Fruit fly (Drosophila melanogaster) whole organism, embryonic: ENCODE results near the gene CG42852.
A peak's percentile ranks its signal among the peaks of the same experiment; 100 is the strongest.

Experiments used
- Atf3 ChIP-seq: fragments of 200-800 bp; sonication (Bioruptor generic); optimal IDR thresholded peaks from 3 replicates; lab custom pipeline; 2016; ENCODE audit warnings: missing biosample characterization, missing genetic modification characterization
- CG11398 ChIP-seq: fragments of 200-800 bp; sonication (Bioruptor generic); optimal IDR thresholded peaks from 2 replicates; lab custom pipeline; 2016; ENCODE audit warnings: missing biosample characterization, missing genetic modification characterization
- CG11723 ChIP-seq: fragments of 200-800 bp; sonication (Bioruptor generic); optimal IDR thresholded peaks from 2 replicates; lab custom pipeline; 2017; ENCODE audit warnings: missing biosample characterization, mild to moderate bottlenecking, missing genetic modification characterization
- CG12391 ChIP-seq: fragments of 200-800 bp; sonication (Bioruptor generic); optimal IDR thresholded peaks from 3 replicates; lab custom pipeline; 2018; ENCODE audit warnings: missing biosample characterization, mild to moderate bottlenecking, missing genetic modification characterization, moderate library complexity
- CG13624 ChIP-seq: fragments of 200-800 bp; sonication (Bioruptor generic); optimal IDR thresholded peaks from 2 replicates; lab custom pipeline; 2016; ENCODE audit warnings: missing biosample characterization, missing genetic modification characterization
- CG14965 ChIP-seq: fragments of 200-800 bp; sonication (Bioruptor generic); optimal IDR thresholded peaks from 2 replicates; lab custom pipeline; 2016; ENCODE audit warnings: missing biosample characterization, missing genetic modification characterization, borderline replicate concordance
- CG16813 ChIP-seq: fragments of 200-800 bp; sonication (Bioruptor generic); IDR thresholded peaks from 3 replicates; pipeline ENCODE4 v1.3.6; 2022; ENCODE audit warnings: missing biosample characterization, missing genetic modification characterization; ENCODE audit not compliant: partially characterized antibody
- CG33213 ChIP-seq: fragments of 200-800 bp; sonication (Bioruptor generic); optimal IDR thresholded peaks from 3 replicates; lab custom pipeline; 2016; ENCODE audit warnings: missing biosample characterization, missing genetic modification characterization
- CG34422 ChIP-seq: fragments of 200-800 bp; sonication (Bioruptor generic); IDR thresholded peaks from 3 replicates; pipeline ENCODE4 v1.3.6; 2022; ENCODE audit warnings: missing biosample characterization, missing genetic modification characterization
- CG4730 ChIP-seq: fragments of 200-800 bp; sonication (Bioruptor generic); IDR thresholded peaks from 2 replicates; pipeline ENCODE4 v1.3.6; 2022; ENCODE audit warnings: missing biosample characterization, missing genetic modification characterization
- CG5953 ChIP-seq: fragments of 200-800 bp; sonication (Bioruptor generic); IDR thresholded peaks from 2 replicates; pipeline ENCODE4 v1.3.6; 2022; ENCODE audit warnings: missing biosample characterization, missing genetic modification characterization
- CG6272 ChIP-seq: fragments of 200-800 bp; sonication (Bioruptor generic); IDR thresholded peaks from 2 replicates; pipeline ENCODE4 v1.3.6; 2022; ENCODE audit warnings: missing biosample characterization, missing genetic modification characterization
- CG6654 ChIP-seq: fragments of 200-800 bp; sonication (Bioruptor generic); optimal IDR thresholded peaks from 2 replicates; lab custom pipeline; 2017; ENCODE audit warnings: missing biosample characterization, mild to moderate bottlenecking, missing genetic modification characterization
- CG6854 ChIP-seq: fragments of 200-800 bp; sonication (Bioruptor generic); optimal IDR thresholded peaks from 3 replicates; lab custom pipeline; 2017; ENCODE audit warnings: missing biosample characterization, mild to moderate bottlenecking, missing genetic modification characterization
- CG7556 ChIP-seq: fragments of 200-800 bp; sonication (Bioruptor generic); optimal IDR thresholded peaks from 2 replicates; lab custom pipeline; 2017; ENCODE audit warnings: missing biosample characterization, mild to moderate bottlenecking, missing genetic modification characterization
- CG7987 ChIP-seq: fragments of 200-800 bp; sonication (Bioruptor generic); optimal IDR thresholded peaks from 2 replicates; lab custom pipeline; 2018; ENCODE audit warnings: missing biosample characterization, mild to moderate bottlenecking, missing genetic modification characterization, moderate library complexity
- CG9932 ChIP-seq: fragments of 200-800 bp; sonication (Bioruptor generic); IDR thresholded peaks from 2 replicates; pipeline ENCODE4 v1.3.6; 2022; ENCODE audit warnings: missing biosample characterization, missing genetic modification characterization
- Dek ChIP-seq: fragments of 200-800 bp; sonication (Bioruptor generic); optimal IDR thresholded peaks from 3 replicates; lab custom pipeline; 2019; ENCODE audit warnings: missing biosample characterization, mild to moderate bottlenecking, missing genetic modification characterization, moderate library complexity
- Doc2 ChIP-seq: fragments of 200-800 bp; sonication (Bioruptor generic); IDR thresholded peaks from 2 replicates; pipeline ENCODE4 v1.3.6; 2022; ENCODE audit warnings: missing biosample characterization, missing genetic modification characterization
- Dp ChIP-seq: fragments of 200-800 bp; sonication (Bioruptor generic); optimal IDR thresholded peaks from 2 replicates; lab custom pipeline; 2018; ENCODE audit warnings: missing biosample characterization, mild to moderate bottlenecking, missing genetic modification characterization, moderate library complexity
- Ets97D ChIP-seq: fragments of 200-800 bp; sonication (Bioruptor generic); optimal IDR thresholded peaks from 3 replicates; lab custom pipeline; 2016; ENCODE audit warnings: missing biosample characterization, missing genetic modification characterization
- H2.0 ChIP-seq: fragments of 200-800 bp; sonication (Bioruptor generic); IDR thresholded peaks from 2 replicates; pipeline ENCODE4 v1.3.6; 2022; ENCODE audit warnings: missing biosample characterization, missing genetic modification characterization
- HLH54F ChIP-seq: fragments of 200-800 bp; sonication (Bioruptor generic); optimal IDR thresholded peaks from 3 replicates; lab custom pipeline; 2016; ENCODE audit warnings: missing biosample characterization, missing genetic modification characterization
- HmgD ChIP-seq: fragments of 200-800 bp; sonication (Bioruptor generic); optimal IDR thresholded peaks from 3 replicates; lab custom pipeline; 2016; ENCODE audit warnings: missing biosample characterization, missing genetic modification characterization
- Hsf ChIP-seq: fragments of 200-800 bp; sonication (Bioruptor generic); optimal IDR thresholded peaks from 3 replicates; lab custom pipeline; 2016; ENCODE audit warnings: missing biosample characterization, missing genetic modification characterization
- Lhr ChIP-seq: fragments of 200-800 bp; sonication (Bioruptor generic); optimal IDR thresholded peaks from 3 replicates; lab custom pipeline; 2017; ENCODE audit warnings: mild to moderate bottlenecking, missing biosample characterization, missing genetic modification reagents, missing genetic modification characterization
- MTF-1 ChIP-seq: fragments of 200-800 bp; sonication (Bioruptor generic); optimal IDR thresholded peaks from 2 replicates; lab custom pipeline; 2018; ENCODE audit warnings: missing biosample characterization, mild to moderate bottlenecking, missing genetic modification characterization, borderline replicate concordance
- Mrtf ChIP-seq: fragments of 200-800 bp; sonication (Bioruptor generic); IDR thresholded peaks from 3 replicates; pipeline ENCODE4 v1.3.6; 2022; ENCODE audit warnings: missing biosample characterization, missing genetic modification characterization
- Ravus ChIP-seq: fragments of 200-800 bp; sonication (Bioruptor generic); IDR thresholded peaks from 2 replicates; pipeline ENCODE4 v1.3.6; 2022; ENCODE audit warnings: missing biosample characterization, missing genetic modification characterization
- Sox102F ChIP-seq: fragments of 200-800 bp; sonication (Bioruptor generic); optimal IDR thresholded peaks from 2 replicates; lab custom pipeline; 2018; ENCODE audit warnings: missing biosample characterization, mild to moderate bottlenecking, missing genetic modification characterization, moderate library complexity
- ap ChIP-seq: fragments of 200-800 bp; sonication (Bioruptor generic); IDR thresholded peaks from 2 replicates; pipeline ENCODE4 v1.3.6; 2022; ENCODE audit warnings: missing biosample characterization, missing genetic modification characterization
- cato ChIP-seq: fragments of 200-800 bp; sonication (Bioruptor generic); optimal IDR thresholded peaks from 2 replicates; lab custom pipeline; 2016; ENCODE audit warnings: missing biosample characterization, missing genetic modification characterization, borderline replicate concordance
- dpn ChIP-seq, 2 experiments: fragments of 200-800 bp; sonication (Bioruptor generic); optimal IDR thresholded peaks; 3 replicates each; lab custom pipeline; 2016; ENCODE audit warnings: missing biosample characterization in 2 of 2, missing genetic modification characterization in 2 of 2
- eve ChIP-seq, 2 experiments: fragments of >200 bp; optimal IDR thresholded peaks; 2 replicates each; lab custom pipeline; 2017; ENCODE audit warnings: missing biosample characterization in 2 of 2, missing genetic modification characterization in 2 of 2
- ftz-f1 ChIP-seq: fragments of 200-800 bp; sonication (Bioruptor generic); optimal IDR thresholded peaks from 2 replicates; lab custom pipeline; 2016; ENCODE audit warnings: missing biosample characterization, missing genetic modification characterization
- lola ChIP-seq, 3 experiments: fragments of >200 bp in 2 of 3; fragments of 200-800 bp in 1 of 3; sonication (Bioruptor generic) in 1 of 3; optimal IDR thresholded peaks; 2 replicates each; lab custom pipeline; 2017 to 2019; ENCODE audit warnings: missing biosample characterization in 3 of 3, missing genetic modification characterization in 3 of 3, mild to moderate bottlenecking in 1 of 3, moderate library complexity in 1 of 3
- luna ChIP-seq: fragments of 200-800 bp; sonication (Bioruptor generic); optimal IDR thresholded peaks from 2 replicates; lab custom pipeline; 2016; ENCODE audit warnings: missing biosample characterization, missing genetic modification characterization
- maf-S ChIP-seq: fragments of 200-800 bp; sonication (Bioruptor generic); optimal IDR thresholded peaks from 2 replicates; lab custom pipeline; 2016; ENCODE audit warnings: missing biosample characterization, missing genetic modification characterization
- oc ChIP-seq: fragments of 200-800 bp; sonication (Bioruptor generic); optimal IDR thresholded peaks from 2 replicates; lab custom pipeline; 2018; ENCODE audit warnings: missing biosample characterization, mild to moderate bottlenecking, missing genetic modification characterization, moderate library complexity
- pan ChIP-seq, 4 experiments: fragments of >200 bp in 3 of 4; fragments of 200-800 bp in 1 of 4; sonication (Bioruptor generic) in 1 of 4; optimal IDR thresholded peaks in 3 of 4; IDR thresholded peaks in 1 of 4; 2 replicates each; pipeline versions ENCODE4 v1.3.6 to Lab custom; 2017 to 2022; ENCODE audit warnings: missing biosample characterization in 2 of 4, missing genetic modification characterization in 2 of 4, mixed read lengths in 1 of 4
- pros ChIP-seq: fragments of 200-800 bp; sonication (Bioruptor generic); optimal IDR thresholded peaks from 3 replicates; lab custom pipeline; 2019; ENCODE audit warnings: missing biosample characterization, mild to moderate bottlenecking, missing genetic modification characterization, moderate library complexity
- psq ChIP-seq: fragments of 200-800 bp; sonication (Bioruptor generic); optimal IDR thresholded peaks from 2 replicates; lab custom pipeline; 2017; ENCODE audit warnings: missing biosample characterization, missing genetic modification characterization
- scrt ChIP-seq: fragments of 200-800 bp; sonication (Bioruptor generic); optimal IDR thresholded peaks from 2 replicates; lab custom pipeline; 2018; ENCODE audit warnings: missing biosample characterization, mild to moderate bottlenecking, missing genetic modification characterization, moderate library complexity
- sim ChIP-seq: fragments of 200-800 bp; sonication (Bioruptor generic); IDR thresholded peaks from 2 replicates; pipeline ENCODE4 v1.3.6; 2022; ENCODE audit warnings: missing biosample characterization, missing genetic modification characterization
- tio ChIP-seq: fragments of 200-800 bp; sonication (Bioruptor generic); optimal IDR thresholded peaks from 2 replicates; lab custom pipeline; 2017; ENCODE audit warnings: missing biosample characterization, missing genetic modification characterization, inconsistent platforms
- trem ChIP-seq: fragments of 200-800 bp; optimal IDR thresholded peaks from 3 replicates; lab custom pipeline; 2019; ENCODE audit warnings: missing biosample characterization, mild to moderate bottlenecking, missing genetic modification characterization, moderate library complexity
- unpg ChIP-seq: fragments of 200-800 bp; sonication (Bioruptor generic); optimal IDR thresholded peaks from 3 replicates; lab custom pipeline; 2018; ENCODE audit warnings: missing biosample characterization, mild to moderate bottlenecking, missing genetic modification characterization, moderate library complexity
- zen2 ChIP-seq: fragments of 200-800 bp; sonication (Bioruptor generic); IDR thresholded peaks from 3 replicates; pipeline ENCODE4 v1.3.6; 2022; ENCODE audit warnings: missing biosample characterization, missing genetic modification characterization; ENCODE audit not compliant: partially characterized antibody

Gene CG42852

dm6 chr3L:16711430-16712228, 43.7 kb upstream of the CG42852 start, which contains the start of the genes CG43954, Lasp and Dab (continued):
- no peak for TF ChIP-seq maf-S
- TF ChIP-seq psq (GFP tag; lab: Kevin White, UChicago): peak; percentile 8
- no peak for TF ChIP-seq sim (GFP tag; lab: Robert Waterston, UW)
- TF ChIP-seq CG5953 (GFP tag; lab: Robert Waterston, UW): peak; percentile 22; the same call in 1 of the 2 replicates
- peak; percentile 3 for TF ChIP-seq CG11723 (GFP tag; lab: Kevin White, UChicago)
- peak; percentile 50 for TF ChIP-seq CG9932 (GFP tag; lab: Robert Waterston, UW)
- TF ChIP-seq Sox102F (GFP tag; lab: Kevin White, UChicago): no peak
- TF ChIP-seq Lhr (GFP tag; lab: Kevin White, UChicago): peak; percentile 95
- no peak for TF ChIP-seq eve (GFP tag; optimal IDR thresholded peaks at IDR 0.05; lab: Kevin White, UChicago)
- no peak for TF ChIP-seq CG34422 (GFP tag; lab: Robert Waterston, UW)
- TF ChIP-seq unpg: peak; percentile 32
- peak; percentile 52; the same call in 1 of the 3 replicates for TF ChIP-seq CG16813
- peak; percentile 82 for TF ChIP-seq Ets97D (GFP tag; lab: Kevin White, UChicago)
- TF ChIP-seq ftz-f1 (GFP tag; lab: Kevin White, UChicago): peak; percentile 81
- TF ChIP-seq Hsf: peak; percentile 38
- TF ChIP-seq CG12391: peak; percentile 26
- TF ChIP-seq CG13624: no peak
- no peak for TF ChIP-seq luna (GFP tag; lab: Kevin White, UChicago)
- no peak for TF ChIP-seq tio (GFP tag; lab: Kevin White, UChicago)
- no peak for TF ChIP-seq Ravus (GFP tag; lab: Robert Waterston, UW)
- no peak for TF ChIP-seq pan (optimal IDR thresholded peaks at IDR 0.05; lab: Kevin White, UChicago)
- TF ChIP-seq pan (GFP tag; optimal IDR thresholded peaks at IDR 0.05 in 1 of 2, IDR thresholded peaks at IDR 0.05 in 1 of 2): peak in 1 of 2 experiments; percentile 51
- TF ChIP-seq H2.0 (GFP tag; lab: Robert Waterston, UW): peak; percentile 44; the same call in 1 of the 2 replicates
- peak; percentile 90 for TF ChIP-seq CG33213 (GFP tag; lab: Kevin White, UChicago)
- peak; percentile 42 for TF ChIP-seq trem (tag; lab: Kevin White, UChicago)
- TF ChIP-seq Mrtf (GFP tag; lab: Robert Waterston, UW): no peak
- TF ChIP-seq CG4730 (GFP tag; lab: Robert Waterston, UW): no peak
- TF ChIP-seq CG11398 (GFP tag; lab: Kevin White, UChicago): no peak
- TF ChIP-seq cato (GFP tag; lab: Kevin White, UChicago): no peak
- TF ChIP-seq Atf3 (GFP tag; lab: Kevin White, UChicago): no peak
- no peak for TF ChIP-seq CG14965 (GFP tag; lab: Kevin White, UChicago)
- no peak for TF ChIP-seq CG7556 (GFP tag; lab: Kevin White, UChicago)
- no peak for TF ChIP-seq lola (GFP tag; optimal IDR thresholded peaks at IDR 0.05; lab: Kevin White, UChicago)
- TF ChIP-seq Dp (GFP tag; lab: Kevin White, UChicago): peak; percentile 79
- no peak for TF ChIP-seq pros
- TF ChIP-seq Doc2 (GFP tag; lab: Robert Waterston, UW): no peak
- peak; percentile 28 for TF ChIP-seq scrt
- TF ChIP-seq MTF-1 (GFP tag; lab: Kevin White, UChicago): peak; percentile 85
- TF ChIP-seq Dek (tag; lab: Kevin White, UChicago): no peak
- TF ChIP-seq CG6854: peak; percentile 59
- TF ChIP-seq CG6654: no peak
- no peak for TF ChIP-seq HmgD (GFP tag; lab: Kevin White, UChicago)
- 0 out of 2 replicates have a peak, but pooled peaks have one; percentile 13 for TF ChIP-seq ap
- no peak for TF ChIP-seq CG7987 (GFP tag; lab: Kevin White, UChicago)
- no peak for TF ChIP-seq CG6272 (GFP tag; lab: Robert Waterston, UW)
- TF ChIP-seq dpn (GFP tag; optimal IDR thresholded peaks at IDR 0.05; lab: Kevin White, UChicago): peak; percentile 17 to 35
- TF ChIP-seq oc: peak; percentile 42
- no peak for TF ChIP-seq zen2 (GFP tag; lab: Robert Waterston, UW)
- no peak for TF ChIP-seq HLH54F (GFP tag; lab: Kevin White, UChicago)
